Fruit fly (Drosophila melanogaster) whole organism, prepupa: ENCODE data around the gene CG18294.
A peak's percentile ranks its signal among the peaks of the same experiment; 100 is the strongest.

Experiments
- CG10631 ChIP-seq: fragments of 200-800 bp; sonication (Bioruptor generic); optimal IDR thresholded peaks from 2 replicates; lab custom pipeline; 2016; ENCODE audit warnings: missing biosample characterization, missing genetic modification characterization
- CG11294 ChIP-seq: fragments of 200-800 bp; sonication (Bioruptor generic); IDR thresholded peaks from 2 replicates; pipeline ENCODE4 v1.3.6; 2022; ENCODE audit warnings: missing biosample characterization, missing genetic modification characterization
- CG11762 ChIP-seq: fragments of 200-800 bp; sonication (Bioruptor generic); optimal IDR thresholded peaks from 3 replicates; lab custom pipeline; 2016; ENCODE audit warnings: missing biosample characterization, missing genetic modification characterization; ENCODE audit not compliant: insufficient read depth
- CG11902 ChIP-seq: fragments of 200-800 bp; sonication (Bioruptor generic); optimal IDR thresholded peaks from 3 replicates; lab custom pipeline; 2016; ENCODE audit warnings: missing biosample characterization, missing genetic modification characterization
- CG15336 ChIP-seq: fragments of 200-800 bp; sonication (Bioruptor generic); IDR thresholded peaks from 2 replicates; pipeline ENCODE4 v1.3.6; 2022; ENCODE audit warnings: missing biosample characterization, missing genetic modification characterization
- CG1621 ChIP-seq: fragments of 200-800 bp; sonication (Bioruptor generic); optimal IDR thresholded peaks from 3 replicates; lab custom pipeline; 2018; ENCODE audit warnings: missing biosample characterization, mild to moderate bottlenecking, missing genetic modification characterization
- CG16779 ChIP-seq: fragments of 200-800 bp; sonication (Bioruptor generic); optimal IDR thresholded peaks from 3 replicates; lab custom pipeline; 2017; ENCODE audit warnings: missing biosample characterization, mild to moderate bottlenecking, missing genetic modification characterization
- CG3032 ChIP-seq: fragments of 200-800 bp; optimal IDR thresholded peaks from 2 replicates; lab custom pipeline; 2019; ENCODE audit warnings: missing biosample characterization, mild to moderate bottlenecking, missing genetic modification characterization, moderate library complexity
- CG31627 ChIP-seq: fragments of 200-800 bp; sonication (Bioruptor generic); optimal IDR thresholded peaks from 3 replicates; lab custom pipeline; 2016; ENCODE audit warnings: missing biosample characterization, missing genetic modification characterization
- CG32006 ChIP-seq: fragments of 200-800 bp; sonication (Bioruptor generic); optimal IDR thresholded peaks from 3 replicates; lab custom pipeline; 2017; ENCODE audit warnings: missing biosample characterization, mild to moderate bottlenecking, missing genetic modification characterization
- CG3919 ChIP-seq: fragments of 200-800 bp; sonication (Bioruptor generic); optimal IDR thresholded peaks from 3 replicates; lab custom pipeline; 2016; ENCODE audit warnings: missing biosample characterization, missing genetic modification characterization
- CG4318 ChIP-seq: fragments of 200-800 bp; sonication (Bioruptor generic); optimal IDR thresholded peaks from 3 replicates; lab custom pipeline; 2017; ENCODE audit warnings: missing biosample characterization, mild to moderate bottlenecking, missing genetic modification characterization
- CG6276 ChIP-seq: fragments of 200-800 bp; sonication (Bioruptor generic); optimal IDR thresholded peaks from 2 replicates; lab custom pipeline; 2017; ENCODE audit warnings: missing biosample characterization, mild to moderate bottlenecking, missing genetic modification characterization
- CG6792 ChIP-seq: fragments of 200-800 bp; sonication (Bioruptor generic); optimal IDR thresholded peaks from 3 replicates; lab custom pipeline; 2016; ENCODE audit warnings: missing biosample characterization, missing genetic modification characterization
- CG6808 ChIP-seq: fragments of 200-800 bp; sonication (Bioruptor generic); optimal IDR thresholded peaks from 3 replicates; lab custom pipeline; 2017; ENCODE audit warnings: missing biosample characterization, missing genetic modification characterization, mild to moderate bottlenecking, moderate library complexity, missing genetic modification reagents
- CG7368 ChIP-seq: fragments of 200-800 bp; sonication (Bioruptor generic); optimal IDR thresholded peaks from 3 replicates; lab custom pipeline; 2016; ENCODE audit warnings: missing biosample characterization, missing genetic modification characterization
- CG8119 ChIP-seq: fragments of 200-800 bp; sonication (Bioruptor generic); IDR thresholded peaks from 3 replicates; pipeline ENCODE4 v1.3.6; 2022; ENCODE audit warnings: missing biosample characterization, missing genetic modification characterization
- CG8319 ChIP-seq: fragments of 200-800 bp; sonication (Bioruptor generic); optimal IDR thresholded peaks from 3 replicates; lab custom pipeline; 2016; ENCODE audit warnings: missing biosample characterization, missing genetic modification characterization
- CG8632 ChIP-seq: fragments of 200-800 bp; sonication (Bioruptor generic); optimal IDR thresholded peaks from 3 replicates; lab custom pipeline; 2016; ENCODE audit warnings: missing biosample characterization, missing genetic modification characterization
- CG9139 ChIP-seq: fragments of 200-800 bp; sonication (Bioruptor generic); optimal IDR thresholded peaks from 3 replicates; lab custom pipeline; 2017; ENCODE audit warnings: missing biosample characterization, mild to moderate bottlenecking, missing genetic modification characterization
- Eip75B ChIP-seq: fragments of 200-800 bp; sonication (Bioruptor generic); optimal IDR thresholded peaks from 3 replicates; lab custom pipeline; 2016; ENCODE audit warnings: missing biosample characterization, missing genetic modification characterization
- Eip93F ChIP-seq: fragments of 200-800 bp; sonication (Bioruptor generic); optimal IDR thresholded peaks from 2 replicates; lab custom pipeline; 2016; ENCODE audit warnings: missing biosample characterization, mild to moderate bottlenecking, missing genetic modification characterization
- Ets96B ChIP-seq: fragments of 200-800 bp; optimal IDR thresholded peaks from 2 replicates; lab custom pipeline; 2019; ENCODE audit warnings: missing biosample characterization, mild to moderate bottlenecking, missing genetic modification characterization, moderate library complexity
- Gug ChIP-seq: fragments of 200-800 bp; sonication (Bioruptor generic); IDR thresholded peaks from 2 replicates; pipeline ENCODE4 v1.3.6; 2022; ENCODE audit warnings: missing biosample characterization, missing genetic modification characterization
- Hr39 ChIP-seq: fragments of 200-800 bp; sonication (Bioruptor generic); optimal IDR thresholded peaks from 2 replicates; lab custom pipeline; 2016; ENCODE audit warnings: missing biosample characterization, missing genetic modification characterization
- Hr4 ChIP-seq: fragments of 200-800 bp; sonication (Bioruptor generic); optimal IDR thresholded peaks from 3 replicates; lab custom pipeline; 2016; ENCODE audit warnings: missing biosample characterization, missing genetic modification characterization
- Lpt ChIP-seq: fragments of 200-800 bp; sonication (Bioruptor generic); optimal IDR thresholded peaks from 3 replicates; lab custom pipeline; 2016; ENCODE audit warnings: missing biosample characterization, missing genetic modification characterization
- OdsH ChIP-seq: fragments of 200-800 bp; sonication (Bioruptor generic); optimal IDR thresholded peaks from 3 replicates; lab custom pipeline; 2016; ENCODE audit warnings: missing biosample characterization, missing genetic modification characterization
- Smox ChIP-seq: fragments of 200-800 bp; sonication (Bioruptor generic); optimal IDR thresholded peaks from 3 replicates; lab custom pipeline; 2016; ENCODE audit warnings: missing biosample characterization, missing genetic modification characterization
- Sox102F ChIP-seq: fragments of 200-800 bp; sonication (Bioruptor generic); optimal IDR thresholded peaks from 2 replicates; lab custom pipeline; 2016; ENCODE audit warnings: missing biosample characterization, mild to moderate bottlenecking, missing genetic modification characterization
- Sox15 ChIP-seq: fragments of 200-800 bp; sonication (Bioruptor generic); optimal IDR thresholded peaks from 3 replicates; lab custom pipeline; 2016; ENCODE audit warnings: missing biosample characterization, missing genetic modification characterization
- achi ChIP-seq: fragments of 200-800 bp; sonication (Bioruptor generic); optimal IDR thresholded peaks from 3 replicates; lab custom pipeline; 2016; ENCODE audit warnings: missing biosample characterization, missing genetic modification characterization
- acj6 ChIP-seq: fragments of 200-800 bp; sonication (Bioruptor generic); optimal IDR thresholded peaks from 3 replicates; lab custom pipeline; 2016; ENCODE audit warnings: missing biosample characterization, missing genetic modification characterization
- cyc ChIP-seq: fragments of 200-800 bp; sonication (Bioruptor generic); optimal IDR thresholded peaks from 3 replicates; lab custom pipeline; 2016; ENCODE audit warnings: missing biosample characterization, missing genetic modification characterization
- dac ChIP-seq: fragments of 200-800 bp; sonication (Bioruptor generic); optimal IDR thresholded peaks from 2 replicates; lab custom pipeline; 2017; ENCODE audit warnings: missing biosample characterization, mild to moderate bottlenecking, missing genetic modification characterization
- dsx ChIP-seq: fragments of 200-800 bp; optimal IDR thresholded peaks from 3 replicates; lab custom pipeline; 2019; ENCODE audit warnings: missing biosample characterization, mild to moderate bottlenecking, missing genetic modification characterization, moderate library complexity; ENCODE audit not compliant: poor library complexity, severe bottlenecking
- eg ChIP-seq: fragments of 200-800 bp; sonication (Bioruptor generic); IDR thresholded peaks from 3 replicates; pipeline ENCODE4 v1.3.6; 2022; ENCODE audit warnings: missing biosample characterization, missing genetic modification characterization
- esn ChIP-seq: fragments of 200-800 bp; sonication (Bioruptor generic); optimal IDR thresholded peaks from 2 replicates; lab custom pipeline; 2016; ENCODE audit warnings: missing biosample characterization, mild to moderate bottlenecking, missing genetic modification characterization, moderate library complexity
- fd59A ChIP-seq: fragments of 200-800 bp; sonication (Bioruptor generic); optimal IDR thresholded peaks from 2 replicates; lab custom pipeline; 2017; ENCODE audit warnings: missing biosample characterization, mild to moderate bottlenecking, missing genetic modification characterization, missing genetic modification reagents
- fkh ChIP-seq: fragments of 200-800 bp; sonication (Bioruptor generic); optimal IDR thresholded peaks from 3 replicates; lab custom pipeline; 2017; ENCODE audit warnings: missing biosample characterization, mild to moderate bottlenecking, missing genetic modification characterization, moderate library complexity
- lz ChIP-seq: fragments of 200-800 bp; sonication (Bioruptor generic); optimal IDR thresholded peaks from 3 replicates; lab custom pipeline; 2016; ENCODE audit warnings: missing biosample characterization, missing genetic modification characterization
- net ChIP-seq: fragments of 200-800 bp; sonication (Bioruptor generic); optimal IDR thresholded peaks from 3 replicates; lab custom pipeline; 2016; ENCODE audit warnings: missing biosample characterization, missing genetic modification characterization
- salr ChIP-seq, 2 experiments: fragments of 200-800 bp; sonication (Bioruptor generic); optimal IDR thresholded peaks; 3 replicates each; lab custom pipeline; 2016 to 2018; ENCODE audit warnings: missing biosample characterization in 2 of 2, missing genetic modification characterization in 2 of 2, mild to moderate bottlenecking in 1 of 2
- spab ChIP-seq: fragments of 200-800 bp; sonication (Bioruptor generic); optimal IDR thresholded peaks from 2 replicates; lab custom pipeline; 2017; ENCODE audit warnings: missing biosample characterization, mild to moderate bottlenecking, missing genetic modification characterization, missing genetic modification reagents
- ss ChIP-seq, 2 experiments: fragments of 200-800 bp; sonication (Bioruptor generic); optimal IDR thresholded peaks; 2 replicates in 1 of 2; 3 replicates in 1 of 2; lab custom pipeline; 2017 to 2018; ENCODE audit warnings: mild to moderate bottlenecking in 2 of 2, missing biosample characterization in 2 of 2, missing genetic modification characterization in 2 of 2, moderate library complexity in 1 of 2
- svp ChIP-seq: fragments of 200-800 bp; sonication (Bioruptor generic); peaks from one replicate; lab custom pipeline; 2016; ENCODE audit warnings: missing biosample characterization, missing genetic modification characterization
- vri ChIP-seq: fragments of 200-800 bp; sonication (Bioruptor generic); optimal IDR thresholded peaks from 3 replicates; lab custom pipeline; 2016; ENCODE audit warnings: missing biosample characterization, mild to moderate bottlenecking, missing genetic modification characterization

CG18294 gene

DNA sequence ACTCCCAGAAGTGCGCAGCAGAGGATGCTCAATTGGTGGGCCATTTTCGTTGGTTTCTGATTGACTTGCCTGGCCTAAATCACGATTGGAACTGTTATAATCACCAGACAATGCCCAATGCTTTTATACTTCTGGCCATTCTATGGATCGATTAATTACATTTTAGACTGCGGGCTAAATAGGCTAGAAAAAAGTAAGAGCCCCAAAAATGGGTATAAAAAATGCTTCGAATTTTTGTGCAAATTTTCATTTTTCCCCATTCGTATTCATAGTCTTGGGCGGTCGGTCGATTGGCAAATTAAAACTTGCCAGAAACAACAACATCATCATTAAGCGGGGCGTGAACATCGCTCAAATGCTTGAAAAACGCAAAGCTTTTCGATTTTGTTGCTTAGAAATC is 42.9 kb upstream of the CG18294 start, which contains the start of gene Cpr76Ba:
Cpr76Ba (minus strand) TSS at position 101 of the 400 bp plus-strand sequence.
- TF ChIP-seq Hr39 (GFP tag; lab: Kevin White, UChicago) (no peak), CG6808 (GFP tag; lab: Kevin White, UChicago) (no peak), CG6276 (GFP tag; lab: Kevin White, UChicago) (no peak), fkh (GFP tag; lab: Kevin White, UChicago) (no peak), CG32006 (GFP tag; lab: Kevin White, UChicago) (no peak), fd59A (GFP tag; lab: Kevin White, UChicago) (no peak), CG4318 (GFP tag; lab: Kevin White, UChicago) (no peak), CG8632 (GFP tag; lab: Kevin White, UChicago) (no peak), Ets96B (tag; lab: Kevin White, UChicago) (no peak), CG11294 (GFP tag; lab: Robert Waterston, UW) (no peak), Lpt (GFP tag; lab: Kevin White, UChicago) (no peak), CG9139 (GFP tag; lab: Kevin White, UChicago) (no peak), vri (GFP tag; lab: Kevin White, UChicago) (no peak), lz (GFP tag; lab: Kevin White, UChicago) (no peak), CG8119 (no peak), CG11902 (no peak), Hr4 (GFP tag; lab: Kevin White, UChicago) (no peak)

DNA sequence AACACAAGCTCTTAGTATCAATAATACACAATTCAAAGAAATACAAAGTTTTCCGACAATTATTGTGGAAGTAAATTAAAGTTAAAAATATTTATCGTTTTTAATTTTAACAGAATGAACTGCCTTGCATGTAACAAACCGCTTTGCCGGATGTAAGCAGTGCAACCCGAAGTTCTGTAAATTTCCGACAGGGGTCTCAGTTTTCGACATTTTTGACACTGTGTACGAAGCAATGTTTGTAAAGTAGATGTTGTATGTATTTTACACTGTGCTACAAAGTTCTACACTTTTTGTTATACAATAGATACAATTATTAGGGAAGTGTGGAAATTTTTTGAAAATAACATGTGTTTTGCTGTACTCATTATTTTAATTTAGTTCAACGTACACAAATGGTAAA is 41.2 kb upstream of the CG18294 start:
- TF ChIP-seq Gug (no peak), CG9139 (GFP tag; lab: Kevin White, UChicago) (no peak), dac (GFP tag; lab: Kevin White, UChicago) (peak; percentile 32), CG16779 (no peak), CG6276 (GFP tag; lab: Kevin White, UChicago) (no peak), svp (GFP tag; lab: Kevin White, UChicago) (peak; percentile 64), Eip93F (GFP tag; lab: Kevin White, UChicago) (no peak), Smox (GFP tag; lab: Kevin White, UChicago) (peak; percentile 18), CG1621 (tag; lab: Kevin White, UChicago) (no peak), Eip75B (peak; percentile 71), salr (GFP tag; optimal IDR thresholded peaks at IDR 0.05; lab: Kevin White, UChicago) (peak in 1 of 2 experiments; percentile 73), CG7368 (peak; percentile 55), vri (GFP tag; lab: Kevin White, UChicago) (no peak), CG4318 (GFP tag; lab: Kevin White, UChicago) (no peak), acj6 (GFP tag; lab: Kevin White, UChicago) (peak; percentile 40), cyc (GFP tag; lab: Kevin White, UChicago) (peak; percentile 82), CG32006 (GFP tag; lab: Kevin White, UChicago) (no peak), CG11902 (peak; percentile 63), esn (GFP tag; lab: Kevin White, UChicago) (no peak), CG3032 (tag; lab: Kevin White, UChicago) (no peak), eg (GFP tag; lab: Robert Waterston, UW) (peak; percentile 75), CG8632 (GFP tag; lab: Kevin White, UChicago) (no peak), CG11762 (peak; percentile 43), CG3919 (peak; percentile 70), CG8119 (no peak), Lpt (GFP tag; lab: Kevin White, UChicago) (no peak), CG6792 (GFP tag; lab: Kevin White, UChicago) (peak; percentile 47), CG6808 (GFP tag; lab: Kevin White, UChicago) (no peak), Hr39 (GFP tag; lab: Kevin White, UChicago) (peak; percentile 74), dsx (GFP tag; lab: Kevin White, UChicago) (no peak), CG8319 (GFP tag; lab: Kevin White, UChicago) (peak; percentile 39), achi (GFP tag; lab: Kevin White, UChicago) (no peak), CG31627 (peak; percentile 75), lz (GFP tag; lab: Kevin White, UChicago) (peak; percentile 76), spab (GFP tag; lab: Kevin White, UChicago) (no peak), fd59A (GFP tag; lab: Kevin White, UChicago) (no peak), OdsH (GFP tag; lab: Kevin White, UChicago) (peak; percentile 64), Sox15 (GFP tag; lab: Kevin White, UChicago) (peak; percentile 34), CG10631 (GFP tag; lab: Kevin White, UChicago) (peak; percentile 56), ss (GFP tag; optimal IDR thresholded peaks at IDR 0.05; lab: Kevin White, UChicago) (no peak), CG15336 (GFP tag; lab: Robert Waterston, UW) (no peak), net (GFP tag; lab: Kevin White, UChicago) (peak; percentile 29), Sox102F (GFP tag; lab: Kevin White, UChicago) (no peak), CG11294 (GFP tag; lab: Robert Waterston, UW) (no peak)
